Worm (Caenorhabditis elegans) whole organism, L1 larva: ENCODE measurements around the gene C06E4.5.

ENCODE experiments used
- C04F5.9 ChIP-seq: sonication (generic microtip); optimal IDR thresholded peaks from 2 replicates; lab custom pipeline; 2016; ENCODE audit warnings: missing genetic modification characterization, missing compliant biosample characterization
- Y116A8C.19 ChIP-seq: sonication (generic microtip); optimal IDR thresholded peaks from 2 replicates; lab custom pipeline; 2016; ENCODE audit warnings: missing compliant biosample characterization, missing genetic modification characterization, borderline replicate concordance
- aha-1 ChIP-seq: fragments of 150-350 bp; optimal IDR thresholded peaks from 2 replicates; lab custom pipeline; 2014; ENCODE audit warnings: missing biosample characterization, missing genetic modification characterization
- aly-2 ChIP-seq: fragments of 150-350 bp; optimal IDR thresholded peaks from 2 replicates; lab custom pipeline; 2014; ENCODE audit warnings: missing biosample characterization, missing genetic modification characterization
- ama-1 ChIP-seq: fragments of 150-350 bp; optimal IDR thresholded peaks from 2 replicates; lab custom pipeline; 2014
- blmp-1 ChIP-seq: fragments of 150-350 bp; optimal IDR thresholded peaks from 2 replicates; lab custom pipeline; 2014; ENCODE audit warnings: missing biosample characterization, missing genetic modification characterization
- ceh-88 ChIP-seq: fragments of 200-800 bp; sonication (Bioruptor generic); IDR thresholded peaks from 2 replicates; pipeline ENCODE4 v1.3.6; 2022; ENCODE audit warnings: missing genetic modification characterization, missing compliant biosample characterization
- ceh-90 ChIP-seq: sonication (generic microtip); optimal IDR thresholded peaks from 2 replicates; lab custom pipeline; 2016; ENCODE audit warnings: missing genetic modification characterization, missing compliant biosample characterization
- dpl-1 ChIP-seq, 3 experiments: fragments of 150-350 bp in 2 of 3; sonication (generic microtip) in 1 of 3; optimal IDR thresholded peaks; 2 replicates each; lab custom pipeline; 2014 to 2017; ENCODE audit warnings: missing biosample characterization in 3 of 3, missing genetic modification characterization in 3 of 3, missing genetic modification reagents in 3 of 3
- efl-1 ChIP-seq, 4 experiments: fragments of 150-350 bp; optimal IDR thresholded peaks in 3 of 4; peaks in 1 of 4; 1 replicate in 1 of 4; 2 replicates in 3 of 4; lab custom pipeline; 2014; ENCODE audit warnings: missing biosample characterization in 2 of 4, missing genetic modification characterization in 2 of 4, missing genetic modification reagents in 2 of 4
- efl-3 ChIP-seq: fragments of 200-800 bp; sonication (Bioruptor generic); optimal IDR thresholded peaks from 2 replicates; lab custom pipeline; 2018; ENCODE audit warnings: mild to moderate bottlenecking, missing genetic modification characterization, missing compliant biosample characterization
- elt-3 ChIP-seq, 6 experiments: fragments of 150-350 bp in 1 of 6; sonication (generic microtip); optimal IDR thresholded peaks; 2 replicates each; lab custom pipeline; 2017 to 2018; ENCODE audit warnings: missing biosample characterization in 6 of 6, missing genetic modification characterization in 6 of 6, inconsistent platforms in 1 of 6
- ets-5 ChIP-seq: fragments of 200-800 bp; sonication (Bioruptor generic); IDR thresholded peaks from 2 replicates; pipeline ENCODE4 v1.3.6; 2022; ENCODE audit warnings: missing genetic modification characterization, missing compliant biosample characterization
- fkh-10 ChIP-seq: sonication (generic microtip); optimal IDR thresholded peaks from 2 replicates; lab custom pipeline; 2017; ENCODE audit warnings: missing biosample characterization, missing genetic modification reagents, missing genetic modification characterization
- fkh-8 ChIP-seq: sonication (generic microtip); optimal IDR thresholded peaks from 2 replicates; lab custom pipeline; 2016; ENCODE audit warnings: mild to moderate bottlenecking, missing genetic modification characterization, missing compliant biosample characterization
- fos-1 ChIP-seq: fragments of 150-350 bp; optimal IDR thresholded peaks from 2 replicates; lab custom pipeline; 2014; ENCODE audit warnings: missing biosample characterization, missing genetic modification characterization
- hlh-4 ChIP-seq: sonication (generic microtip); optimal IDR thresholded peaks from 2 replicates; lab custom pipeline; 2016; ENCODE audit warnings: mild to moderate bottlenecking, missing genetic modification characterization, missing compliant biosample characterization
- lin-13 ChIP-seq: fragments of 150-350 bp; optimal IDR thresholded peaks from 2 replicates; lab custom pipeline; 2014; ENCODE audit warnings: missing biosample characterization, missing genetic modification reagents, missing genetic modification characterization
- lin-14 ChIP-seq: fragments of 200-800 bp; sonication (Bioruptor generic); optimal IDR thresholded peaks from 2 replicates; lab custom pipeline; 2018; ENCODE audit warnings: mild to moderate bottlenecking, missing genetic modification characterization, moderate library complexity, missing compliant biosample characterization
- lin-35 ChIP-seq, 2 experiments: fragments of 150-350 bp; optimal IDR thresholded peaks; 2 replicates each; lab custom pipeline; 2014; ENCODE audit warnings: missing biosample characterization in 2 of 2, missing genetic modification characterization in 2 of 2, missing genetic modification reagents in 2 of 2
- lin-39 ChIP-seq: fragments of 150-350 bp; optimal IDR thresholded peaks from 2 replicates; lab custom pipeline; 2014; ENCODE audit warnings: missing biosample characterization, missing genetic modification reagents, missing genetic modification characterization
- lsy-2 ChIP-seq, 2 experiments: fragments of 150-350 bp; optimal IDR thresholded peaks; 2 replicates each; lab custom pipeline; 2014; ENCODE audit warnings: missing biosample characterization in 2 of 2, missing genetic modification characterization in 2 of 2
- mdl-1 ChIP-seq, 2 experiments: fragments of 150-350 bp; optimal IDR thresholded peaks; 2 replicates each; lab custom pipeline; 2014 to 2017; ENCODE audit warnings: missing biosample characterization in 2 of 2, missing genetic modification characterization in 2 of 2, inconsistent platforms in 1 of 2
- mef-2 ChIP-seq: fragments of 150-350 bp; optimal IDR thresholded peaks from 2 replicates; lab custom pipeline; 2014; ENCODE audit warnings: missing biosample characterization, missing genetic modification characterization
- mep-1 ChIP-seq: fragments of 150-350 bp; optimal IDR thresholded peaks from 2 replicates; lab custom pipeline; 2014; ENCODE audit warnings: missing biosample characterization, missing genetic modification characterization
- nhr-12 ChIP-seq: sonication (generic microtip); optimal IDR thresholded peaks from 2 replicates; lab custom pipeline; 2017; ENCODE audit warnings: missing biosample characterization, missing genetic modification characterization
- nhr-19 ChIP-seq: fragments of 200-800 bp; sonication (Bioruptor generic); conservative IDR thresholded peaks from 2 replicates; pipeline ENCODE4 v1.3.6; 2022; ENCODE audit warnings: missing genetic modification characterization, missing compliant biosample characterization
- nhr-28 ChIP-seq: fragments of 150-350 bp; optimal IDR thresholded peaks from 2 replicates; lab custom pipeline; 2014; ENCODE audit warnings: missing biosample characterization, missing genetic modification characterization
- nhr-47 ChIP-seq: sonication (generic microtip); optimal IDR thresholded peaks from 2 replicates; lab custom pipeline; 2016; ENCODE audit warnings: mild to moderate bottlenecking, missing genetic modification characterization, moderate library complexity, missing compliant biosample characterization
- nhr-71 ChIP-seq: sonication (generic microtip); optimal IDR thresholded peaks from 2 replicates; lab custom pipeline; 2016; ENCODE audit warnings: mild to moderate bottlenecking, missing genetic modification characterization, moderate library complexity, missing compliant biosample characterization
- nhr-90 ChIP-seq: sonication (generic microtip); optimal IDR thresholded peaks from 2 replicates; lab custom pipeline; 2016; ENCODE audit warnings: mild to moderate bottlenecking, missing genetic modification characterization, missing compliant biosample characterization; ENCODE audit not compliant: poor library complexity
- snu-23 ChIP-seq: sonication (generic microtip); optimal IDR thresholded peaks from 2 replicates; lab custom pipeline; 2016; ENCODE audit warnings: missing genetic modification characterization, missing compliant biosample characterization
- sox-4 ChIP-seq: sonication (generic microtip); optimal IDR thresholded peaks from 2 replicates; lab custom pipeline; 2016; ENCODE audit warnings: missing genetic modification characterization, missing compliant biosample characterization
- sptf-1 ChIP-seq: fragments of 150-350 bp; optimal IDR thresholded peaks from 2 replicates; lab custom pipeline; 2014; ENCODE audit warnings: missing biosample characterization, missing genetic modification characterization
- sup-37 ChIP-seq: fragments of 200-800 bp; sonication (Bioruptor generic); optimal IDR thresholded peaks from 2 replicates; lab custom pipeline; 2018; ENCODE audit warnings: mild to moderate bottlenecking, missing genetic modification characterization, missing compliant biosample characterization
- swsn-7 ChIP-seq: sonication (generic microtip); optimal IDR thresholded peaks from 2 replicates; lab custom pipeline; 2016; ENCODE audit warnings: missing genetic modification characterization, missing compliant biosample characterization
- tlp-1 ChIP-seq: fragments of 150-350 bp; optimal IDR thresholded peaks from 2 replicates; lab custom pipeline; 2014; ENCODE audit warnings: missing biosample characterization, missing genetic modification characterization
- unc-130 ChIP-seq: fragments of 150-350 bp; optimal IDR thresholded peaks from 2 replicates; lab custom pipeline; 2017; ENCODE audit warnings: missing biosample characterization, missing genetic modification characterization, inconsistent platforms
- unc-30 ChIP-seq: sonication (generic microtip); optimal IDR thresholded peaks from 2 replicates; lab custom pipeline; 2017; ENCODE audit warnings: missing biosample characterization, missing genetic modification characterization
- unc-62 ChIP-seq: fragments of 150-350 bp; optimal IDR thresholded peaks from 2 replicates; lab custom pipeline; 2014; ENCODE audit warnings: missing biosample characterization, missing genetic modification reagents, missing genetic modification characterization
- vab-15 ChIP-seq: sonication (generic microtip); optimal IDR thresholded peaks from 2 replicates; lab custom pipeline; 2017; ENCODE audit warnings: missing genotype, mild to moderate bottlenecking, missing genetic modification characterization, missing compliant biosample characterization
- xbp-1 ChIP-seq: sonication (generic microtip); optimal IDR thresholded peaks from 2 replicates; lab custom pipeline; 2016; ENCODE audit warnings: missing genetic modification characterization, missing compliant biosample characterization
- zag-1 ChIP-seq: fragments of 150-350 bp; optimal IDR thresholded peaks from 2 replicates; lab custom pipeline; 2014; ENCODE audit warnings: missing biosample characterization, missing genetic modification characterization
- zip-4 ChIP-seq: fragments of 200-800 bp; sonication (Bioruptor generic); optimal IDR thresholded peaks from 2 replicates; lab custom pipeline; 2018; ENCODE audit warnings: mild to moderate bottlenecking, missing genetic modification characterization, moderate library complexity, missing compliant biosample characterization

C06E4.5 gene

ce11 chrIV:7219398-7220087 lies 35.2 kb upstream of the C06E4.5 start, which contains the start of the genes glb-23 and R13A1.1:
TSS of gene glb-23 (minus strand) at chrIV:7219498.
TSS of gene R13A1.1 (plus strand) at chrIV:7220037.
- TF ChIP-seq sox-4 (tag; lab: Kevin White, UChicago) (no peak), aha-1 (tag; lab: Kevin White, UChicago) (no peak), nhr-90 (tag; lab: Kevin White, UChicago) (no peak), ets-5 (no peak), efl-3 (GFP tag; lab: Kevin White, UChicago) (no peak), swsn-7 (tag; lab: Kevin White, UChicago) (no peak), tlp-1 (no peak), zip-4 (GFP tag; lab: Kevin White, UChicago) (no peak), unc-130 (no peak), aly-2 (tag; lab: Kevin White, UChicago) (no peak), sup-37 (GFP tag; lab: Kevin White, UChicago) (no peak), mef-2 (tag; lab: Kevin White, UChicago) (no peak), elt-3 (tag; optimal IDR thresholded peaks at IDR 0.05; lab: Kevin White, UChicago) (no peak), Y116A8C.19 (tag; lab: Kevin White, UChicago) (no peak), ama-1 (no peak), unc-30 (tag; lab: Kevin White, UChicago) (no peak), snu-23 (no peak)
- TF ChIP-seq, all 84 proteins: peak for 0

- peak; percentile 64 for TF ChIP-seq fkh-10 (GFP tag; lab: Kevin White, UChicago)
- no peak for TF ChIP-seq ets-5
- TF ChIP-seq lin-14 (GFP tag; lab: Kevin White, UChicago): peak; percentile 22
- no peak for TF ChIP-seq fkh-8 (tag; lab: Kevin White, UChicago)
- no peak for TF ChIP-seq efl-1 (optimal IDR thresholded peaks at IDR 0.05; lab: Kevin White, UChicago)
- peak in 1 of 2 experiments; percentile 60 for TF ChIP-seq efl-1 (GFP tag; optimal IDR thresholded peaks at IDR 0.05 in 1 of 2; lab: Kevin White, UChicago)
- no peak for TF ChIP-seq nhr-47 (tag; lab: Kevin White, UChicago)
- no peak for TF ChIP-seq mep-1
Observed at ce11 chrIV:7222088-7222487, 32.7 kb upstream of the C06E4.5 start.

- TF ChIP-seq lin-13: no peak
- no peak for TF ChIP-seq xbp-1
- no peak for TF ChIP-seq C04F5.9
- TF ChIP-seq aha-1 (tag; lab: Kevin White, UChicago): no peak
Observed at ce11 chrIV:7227072-7227471, 27.7 kb upstream of the C06E4.5 start, which contains the start of gene R13A1.10. TSS of gene R13A1.10 (minus strand) at chrIV:7227172.

ce11 chrIV:7228208-7228607 lies 26.6 kb upstream of the C06E4.5 start, which contains the start of gene D2024.5:
TSS of gene D2024.5 (minus strand) at chrIV:7228308.
- no peak for TF ChIP-seq ama-1
- TF ChIP-seq vab-15 (tag; lab: Kevin White, UChicago): no peak
- no peak for TF ChIP-seq ceh-90 (tag; lab: Kevin White, UChicago)
- TF ChIP-seq dpl-1 (GFP tag; optimal IDR thresholded peaks at IDR 0.05; lab: Kevin White, UChicago): no peak
- TF ChIP-seq elt-3 (tag; optimal IDR thresholded peaks at IDR 0.05; lab: Kevin White, UChicago): no peak
- TF ChIP-seq lin-35 (GFP tag; optimal IDR thresholded peaks at IDR 0.05; lab: Kevin White, UChicago): no peak
- TF ChIP-seq fos-1 (tag; lab: Kevin White, UChicago): no peak
- TF ChIP-seq zag-1 (tag; lab: Kevin White, UChicago): no peak
- no peak for TF ChIP-seq lin-14 (GFP tag; lab: Kevin White, UChicago)

- TF ChIP-seq dpl-1 (GFP tag; optimal IDR thresholded peaks at IDR 0.05; lab: Kevin White, UChicago): peak; percentile 51 to 69 (median 57)
- peak; percentile 68 for TF ChIP-seq fkh-8 (tag; lab: Kevin White, UChicago)
- TF ChIP-seq nhr-71 (tag; lab: Kevin White, UChicago): peak; percentile 78
- TF ChIP-seq mdl-1 (tag; optimal IDR thresholded peaks at IDR 0.05; lab: Kevin White, UChicago): peak in 1 of 2 experiments; percentile 40
- TF ChIP-seq nhr-28 (tag; lab: Kevin White, UChicago): no peak
- no peak for TF ChIP-seq lin-39 (tag; lab: Kevin White, UChicago)
- peak; percentile 80 for TF ChIP-seq snu-23
- peak; percentile 89 for TF ChIP-seq mep-1
- TF ChIP-seq sptf-1: no peak
- TF ChIP-seq unc-62 (GFP tag; lab: Kevin White, UChicago): no peak
- 0 out of 2 replicates have a peak, but pooled peaks have one; percentile 13 for TF ChIP-seq nhr-19 (GFP tag; lab: Robert Waterston, UW)
- no peak for TF ChIP-seq sox-4 (tag; lab: Kevin White, UChicago)
- peak; percentile 83 for TF ChIP-seq blmp-1 (tag; lab: Kevin White, UChicago)
- peak; percentile 57 to 87 for TF ChIP-seq lsy-2 (tag; optimal IDR thresholded peaks at IDR 0.05; lab: Kevin White, UChicago)
- no peak for TF ChIP-seq ets-5
- TF ChIP-seq ceh-88 (GFP tag; lab: Robert Waterston, UW): no peak; the same call in 1 of the 2 replicates
- TF ChIP-seq nhr-12 (tag; lab: Kevin White, UChicago): no peak
- no peak for TF ChIP-seq hlh-4
- TF ChIP-seq C04F5.9: no peak
Observed at ce11 chrIV:7230198-7230597, 24.6 kb upstream of the C06E4.5 start, which contains the start of gene cap-1. TSS of gene cap-1 (minus strand) at chrIV:7230223.
